Worm (Caenorhabditis elegans): Measurements from ENCODE around the gene ipla-3.

Gene ipla-3

DNA sequence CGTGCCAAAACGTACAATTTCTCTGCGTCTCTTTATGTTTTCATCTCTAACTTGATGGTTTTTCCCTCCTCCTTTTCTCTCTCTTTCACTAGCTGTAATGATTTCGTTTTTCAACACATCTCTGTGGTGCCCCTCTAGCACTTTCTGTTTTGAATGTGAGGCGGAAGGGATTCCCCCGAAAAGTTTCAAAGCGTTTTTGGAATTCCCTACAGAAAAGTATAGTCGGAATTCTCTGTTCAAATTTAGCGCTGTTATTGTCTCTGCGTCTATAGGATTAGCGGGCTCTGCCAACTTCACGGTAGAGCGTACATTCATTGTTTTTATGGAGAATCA lies 16.1 kb downstream of the ipla-3 start (continued):
- TF ChIP-seq snu-23 (GFP tag; optimal IDR thresholded peaks at IDR 0.05) (peak; percentile 71), mdl-1 (tag; optimal IDR thresholded peaks at IDR 0.05) (peak; percentile 27 to 89), unc-62 (GFP tag; optimal IDR thresholded peaks at IDR 0.05) (no peak), ceh-63 (GFP tag; optimal IDR thresholded peaks at IDR 0.05) (no peak), dpl-1 (GFP tag; optimal IDR thresholded peaks at IDR 0.05) (peak; percentile 35 to 80 (median 42)), nhr-20 (tag; optimal IDR thresholded peaks at IDR 0.05) (peak; percentile 59), fkh-4 (tag; optimal IDR thresholded peaks at IDR 0.05; ENCODE audit: borderline replicate concordance) (no peak), skn-1 (tag; optimal IDR thresholded peaks at IDR 0.05) (peak; percentile 41), mep-1 (tag; optimal IDR thresholded peaks at IDR 0.05) (peak; percentile 24), rnt-1 (tag; optimal IDR thresholded peaks at IDR 0.05) (peak; percentile 70), C16A3.4 (tag; optimal IDR thresholded peaks at IDR 0.05) (peak; percentile 30), lin-35 (GFP tag; optimal IDR thresholded peaks at IDR 0.05) (peak; percentile 61 to 76), efl-1 (optimal IDR thresholded peaks at IDR 0.05) (peak; percentile 21 to 77), efl-1 (GFP tag; optimal IDR thresholded peaks at IDR 0.05 in 1 of 2) (peak; percentile 80 to 96)

DNA sequence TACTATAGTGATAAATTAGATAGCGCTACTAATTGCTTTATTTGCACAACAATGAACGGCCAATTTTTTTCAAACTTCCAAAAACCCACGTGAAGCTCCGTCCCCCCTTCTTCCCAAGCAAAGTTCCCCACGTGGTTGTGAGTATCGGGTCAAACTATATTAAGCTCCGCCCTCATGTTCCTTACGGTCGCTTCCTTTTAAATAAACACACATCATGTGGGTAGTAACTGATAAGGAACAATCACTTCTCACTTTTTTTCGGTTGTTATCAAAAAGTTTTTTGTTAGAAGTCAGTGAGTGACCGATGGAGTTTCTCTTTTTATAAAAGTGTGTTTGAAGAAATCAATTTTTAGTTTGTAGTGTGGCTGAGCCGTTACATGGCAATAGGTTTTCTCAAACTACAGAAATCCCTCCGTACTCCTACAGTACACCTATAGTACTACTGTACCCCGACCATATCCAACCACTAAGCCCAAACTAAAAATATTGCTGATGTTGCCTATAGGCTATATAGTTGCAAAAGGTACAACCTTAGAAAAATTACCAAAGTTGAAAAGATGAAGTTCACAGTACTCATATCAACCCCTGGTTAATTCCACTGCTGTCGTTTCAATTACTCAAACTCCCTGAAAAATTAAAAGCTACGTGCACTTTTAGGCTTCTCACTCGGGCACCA lies 16.6 kb downstream of the ipla-3 start:
- peak; percentile 37 for TF ChIP-seq nhr-71 (tag; optimal IDR thresholded peaks at IDR 0.05)
- peak; percentile 54 for TF ChIP-seq nhr-90 (tag; optimal IDR thresholded peaks at IDR 0.05; ENCODE audit: poor library complexity)
- peak in 1 of 2 experiments; percentile 93 for TF ChIP-seq mdl-1 (tag; optimal IDR thresholded peaks at IDR 0.05)
- peak in 2 of 6 experiments; percentile 71 to 77 for TF ChIP-seq elt-3 (tag; optimal IDR thresholded peaks at IDR 0.05)
- TF ChIP-seq nhr-19 (GFP tag; conservative IDR thresholded peaks at IDR 0.05): peak; percentile 66
- no peak for TF ChIP-seq rnt-1 (tag; optimal IDR thresholded peaks at IDR 0.05)
- TF ChIP-seq lin-39 (tag; optimal IDR thresholded peaks at IDR 0.05): no peak
- peak in 1 of 2 experiments; percentile 23 for TF ChIP-seq lsy-2 (tag; optimal IDR thresholded peaks at IDR 0.05)
- peak; percentile 94 for TF ChIP-seq elt-2 (tag; optimal IDR thresholded peaks at IDR 0.05)
- no peak for TF ChIP-seq unc-98 (GFP tag; IDR thresholded peaks at IDR 0.05)
- peak; percentile 40 for TF ChIP-seq aha-1 (tag; optimal IDR thresholded peaks at IDR 0.05)
- no peak for TF ChIP-seq sox-4 (tag; optimal IDR thresholded peaks at IDR 0.05)
- peak in 1 of 2 experiments; percentile 78 for TF ChIP-seq lin-35 (GFP tag; optimal IDR thresholded peaks at IDR 0.05)
- peak; percentile 20 for TF ChIP-seq tbx-2 (tag; optimal IDR thresholded peaks at IDR 0.05)
- TF ChIP-seq lir-3 (tag; optimal IDR thresholded peaks at IDR 0.05; ENCODE audit: poor library complexity): no peak
- peak; percentile 65 for TF ChIP-seq nhr-85 (tag)
- no peak for TF ChIP-seq F16B12.6 (tag; optimal IDR thresholded peaks at IDR 0.05)
- TF ChIP-seq Y116A8C.19 (tag; optimal IDR thresholded peaks at IDR 0.05; ENCODE audit: borderline replicate concordance): no peak
- no peak for TF ChIP-seq ceh-82 (tag; optimal IDR thresholded peaks at IDR 0.05)
- TF ChIP-seq C04F5.9 (tag; optimal IDR thresholded peaks at IDR 0.05): peak; percentile 10
- peak; percentile 50 for TF ChIP-seq blmp-1 (tag; optimal IDR thresholded peaks at IDR 0.05)
- peak in 1 of 3 experiments; percentile 1 for TF ChIP-seq dpl-1 (GFP tag; optimal IDR thresholded peaks at IDR 0.05)
- TF ChIP-seq nhr-20 (tag; optimal IDR thresholded peaks at IDR 0.05): peak; percentile 87
- no peak for TF ChIP-seq ces-1 (GFP tag; optimal IDR thresholded peaks at IDR 0.05)
- TF ChIP-seq irx-1 (tag; optimal IDR thresholded peaks at IDR 0.05): peak; percentile 18
- peak in 1 of 2 experiments; percentile 3 for TF ChIP-seq efl-1 (optimal IDR thresholded peaks at IDR 0.05)
- TF ChIP-seq efl-1 (GFP tag; optimal IDR thresholded peaks at IDR 0.05 in 1 of 2): peak in 1 of 2 experiments; percentile 92
- no peak for TF ChIP-seq ztf-11 (tag; optimal IDR thresholded peaks at IDR 0.05)
- TF ChIP-seq pax-3 (tag; optimal IDR thresholded peaks at IDR 0.05): no peak
- peak; percentile 9 for TF ChIP-seq unc-130 (tag; optimal IDR thresholded peaks at IDR 0.05)
- TF ChIP-seq sptf-1 (tag; optimal IDR thresholded peaks at IDR 0.05): no peak
- TF ChIP-seq fkh-8 (tag; optimal IDR thresholded peaks at IDR 0.05): no peak

DNA sequence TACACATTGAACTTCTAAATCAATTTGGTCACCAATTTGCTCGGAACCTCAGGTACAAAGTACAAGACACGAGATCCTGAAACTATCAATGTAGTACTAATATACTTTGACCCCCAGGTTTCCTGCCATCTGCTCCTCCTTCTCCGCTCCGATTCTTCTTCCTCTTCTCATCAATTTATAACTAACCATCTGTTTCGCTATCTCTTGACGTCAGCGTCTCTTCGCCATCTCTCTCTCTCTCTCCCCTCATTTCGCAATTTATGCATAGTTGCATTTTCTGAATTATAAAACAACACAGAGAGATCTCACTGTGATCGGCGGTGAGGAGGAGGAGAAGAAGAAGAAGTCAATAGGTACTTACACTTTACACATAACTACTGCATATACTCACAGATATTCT lies 17.3 kb downstream of the ipla-3 start:
- no peak for TF ChIP-seq nhr-12 (tag; optimal IDR thresholded peaks at IDR 0.05)
- TF ChIP-seq mep-1 (tag; optimal IDR thresholded peaks at IDR 0.05): peak; percentile 58
- no peak for TF ChIP-seq zag-1 (tag; optimal IDR thresholded peaks at IDR 0.05)
- peak; percentile 53 for TF ChIP-seq nhr-19 (GFP tag; conservative IDR thresholded peaks at IDR 0.05)
- peak in 2 of 3 experiments; percentile 2 to 4 for TF ChIP-seq dpl-1 (GFP tag; optimal IDR thresholded peaks at IDR 0.05)
- no peak for TF ChIP-seq sptf-1 (tag; optimal IDR thresholded peaks at IDR 0.05)
- no peak for TF ChIP-seq fkh-10 (GFP tag; optimal IDR thresholded peaks at IDR 0.05)
- TF ChIP-seq fkh-8 (tag; optimal IDR thresholded peaks at IDR 0.05): no peak
- no peak for TF ChIP-seq hlh-17 (GFP tag; optimal IDR thresholded peaks at IDR 0.05; ENCODE audit: borderline replicate concordance)
- no peak for TF ChIP-seq hlh-4 (tag; optimal IDR thresholded peaks at IDR 0.05)
- no peak for TF ChIP-seq aha-1 (tag; optimal IDR thresholded peaks at IDR 0.05)
- TF ChIP-seq mef-2 (tag; optimal IDR thresholded peaks at IDR 0.05): peak; percentile 31
- peak; percentile 89 for TF ChIP-seq dsc-1 (tag; optimal IDR thresholded peaks at IDR 0.05)
- TF ChIP-seq unc-62 (GFP tag; optimal IDR thresholded peaks at IDR 0.05): no peak
- TF ChIP-seq lin-39 (tag; optimal IDR thresholded peaks at IDR 0.05): peak; percentile 22
- TF ChIP-seq Y116A8C.19 (tag; optimal IDR thresholded peaks at IDR 0.05; ENCODE audit: borderline replicate concordance): no peak
- TF ChIP-seq nhr-84 (tag; optimal IDR thresholded peaks at IDR 0.05): no peak
- no peak for TF ChIP-seq unc-98 (GFP tag; IDR thresholded peaks at IDR 0.05)
- no peak for TF ChIP-seq hpl-2 (GFP tag; optimal IDR thresholded peaks at IDR 0.05)
